Worm (Caenorhabditis elegans): ENCODE measurements around the gene B0244.17.

DNA sequence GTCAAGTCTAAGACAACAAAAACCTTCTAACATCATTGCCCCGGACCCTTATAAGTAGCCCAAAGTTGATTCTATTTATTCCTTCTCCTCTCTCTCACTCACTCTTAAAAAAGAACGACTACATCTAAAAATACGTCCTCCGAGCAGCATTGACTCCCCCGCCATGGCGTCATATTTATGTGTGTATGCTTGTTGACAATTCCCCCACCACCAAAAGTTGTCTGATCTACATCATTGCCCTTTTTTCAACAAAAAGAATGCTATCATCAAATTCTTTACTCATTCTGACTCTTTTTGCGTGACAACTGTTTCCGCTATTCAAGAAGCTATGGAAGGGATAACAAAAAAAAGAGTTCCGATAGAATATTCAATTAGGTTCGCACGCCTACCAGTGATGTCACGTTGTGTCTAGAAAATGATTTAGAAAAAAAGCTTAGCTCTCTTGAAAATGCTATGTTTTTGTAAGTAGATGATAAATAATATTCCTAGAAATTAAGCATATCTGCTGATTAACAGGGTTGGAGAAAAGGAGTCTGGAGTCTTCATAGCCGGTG, 24.5 kb downstream of the B0244.17 start:
- TF ChIP-seq W03F9.2 (tag; optimal IDR thresholded peaks at IDR 0.05) = no peak
- no peak for TF ChIP-seq him-1 (tag; optimal IDR thresholded peaks at IDR 0.05)
- no peak for TF ChIP-seq dao-5 (tag; optimal IDR thresholded peaks at IDR 0.05)
